Fruit fly (Drosophila melanogaster) whole organism, embryonic: ENCODE results near the gene CG2120.
A peak's percentile ranks its signal among the peaks of the same experiment; 100 is the strongest.

Source experiments
- Adf1 ChIP-seq: fragments of 200-800 bp; sonication (Bioruptor generic); IDR thresholded peaks from 2 replicates; pipeline ENCODE4 v1.3.6; 2022; ENCODE audit warnings: missing biosample characterization, missing genetic modification characterization
- BEAF-32 ChIP-seq: fragments of 200-800 bp; sonication (Bioruptor generic); optimal IDR thresholded peaks from 3 replicates; lab custom pipeline; 2017; ENCODE audit warnings: missing biosample characterization, missing genetic modification characterization, mild to moderate bottlenecking, moderate library complexity, missing genetic modification reagents
- Blimp-1 ChIP-seq: fragments of 200-800 bp; sonication (Bioruptor generic); optimal IDR thresholded peaks from 3 replicates; lab custom pipeline; 2018; ENCODE audit warnings: missing biosample characterization, missing genetic modification characterization, mild to moderate bottlenecking, moderate library complexity, missing genetic modification reagents
- CG10462 ChIP-seq: fragments of 200-800 bp; sonication (Bioruptor generic); optimal IDR thresholded peaks from 2 replicates; lab custom pipeline; 2016; ENCODE audit warnings: missing biosample characterization, missing genetic modification characterization
- CG11723 ChIP-seq: fragments of 200-800 bp; sonication (Bioruptor generic); optimal IDR thresholded peaks from 2 replicates; lab custom pipeline; 2017; ENCODE audit warnings: missing biosample characterization, mild to moderate bottlenecking, missing genetic modification characterization
- CG14014 ChIP-seq: fragments of 200-800 bp; sonication (Bioruptor generic); IDR thresholded peaks from 2 replicates; pipeline ENCODE4 v1.3.6; 2022; ENCODE audit warnings: missing biosample characterization, missing genetic modification characterization
- CG16863 ChIP-seq: fragments of 200-800 bp; sonication (Bioruptor generic); optimal IDR thresholded peaks from 3 replicates; lab custom pipeline; 2016; ENCODE audit warnings: missing biosample characterization, missing genetic modification characterization
- CG17829 ChIP-seq: fragments of 200-800 bp; optimal IDR thresholded peaks from 2 replicates; lab custom pipeline; 2019; ENCODE audit warnings: missing biosample characterization, mild to moderate bottlenecking, missing genetic modification characterization, moderate library complexity
- CG1792 ChIP-seq: fragments of 200-800 bp; sonication (Bioruptor generic); optimal IDR thresholded peaks from 2 replicates; lab custom pipeline; 2016; ENCODE audit warnings: missing biosample characterization, missing genetic modification characterization
- CG2712 ChIP-seq: fragments of 200-800 bp; optimal IDR thresholded peaks from 3 replicates; lab custom pipeline; 2019; ENCODE audit warnings: missing biosample characterization, mild to moderate bottlenecking, missing genetic modification characterization, moderate library complexity
- CG30431 ChIP-seq: fragments of 200-800 bp; sonication (Bioruptor generic); optimal IDR thresholded peaks from 2 replicates; lab custom pipeline; 2017; ENCODE audit warnings: missing biosample characterization, missing genetic modification characterization
- CG32772 ChIP-seq: fragments of 200-800 bp; sonication (Bioruptor generic); IDR thresholded peaks from 2 replicates; pipeline ENCODE4 v1.3.6; 2022; ENCODE audit warnings: missing biosample characterization, missing genetic modification characterization
- CG3281 ChIP-seq: fragments of 200-800 bp; sonication (Bioruptor generic); optimal IDR thresholded peaks from 3 replicates; lab custom pipeline; 2017; ENCODE audit warnings: missing biosample characterization, mild to moderate bottlenecking, missing genetic modification characterization
- CG33213 ChIP-seq: fragments of 200-800 bp; sonication (Bioruptor generic); optimal IDR thresholded peaks from 3 replicates; lab custom pipeline; 2016; ENCODE audit warnings: missing biosample characterization, missing genetic modification characterization
- CG3407 ChIP-seq: fragments of 200-800 bp; sonication (Bioruptor generic); optimal IDR thresholded peaks from 2 replicates; lab custom pipeline; 2018; ENCODE audit warnings: missing biosample characterization, mild to moderate bottlenecking, missing genetic modification characterization
- CG5953 ChIP-seq: fragments of 200-800 bp; sonication (Bioruptor generic); IDR thresholded peaks from 2 replicates; pipeline ENCODE4 v1.3.6; 2022; ENCODE audit warnings: missing biosample characterization, missing genetic modification characterization
- CG6854 ChIP-seq: fragments of 200-800 bp; sonication (Bioruptor generic); optimal IDR thresholded peaks from 3 replicates; lab custom pipeline; 2017; ENCODE audit warnings: missing biosample characterization, mild to moderate bottlenecking, missing genetic modification characterization
- D19A ChIP-seq: fragments of 200-800 bp; optimal IDR thresholded peaks from 3 replicates; lab custom pipeline; 2019; ENCODE audit warnings: missing biosample characterization, mild to moderate bottlenecking, missing genetic modification characterization, moderate library complexity
- Dek ChIP-seq: fragments of 200-800 bp; sonication (Bioruptor generic); optimal IDR thresholded peaks from 3 replicates; lab custom pipeline; 2019; ENCODE audit warnings: missing biosample characterization, mild to moderate bottlenecking, missing genetic modification characterization, moderate library complexity
- HLH4C ChIP-seq: fragments of 200-800 bp; sonication (Bioruptor generic); IDR thresholded peaks from 3 replicates; pipeline ENCODE4 v1.3.6; 2022; ENCODE audit warnings: missing biosample characterization, missing genetic modification characterization; ENCODE audit not compliant: partially characterized antibody
- HLHmδ ChIP-seq: fragments of 200-800 bp; sonication (Bioruptor generic); optimal IDR thresholded peaks from 2 replicates; lab custom pipeline; 2018; ENCODE audit warnings: missing biosample characterization, mild to moderate bottlenecking, missing genetic modification characterization, moderate library complexity
- Hey ChIP-seq: fragments of 200-800 bp; sonication (Bioruptor generic); optimal IDR thresholded peaks from 3 replicates; lab custom pipeline; 2018; ENCODE audit warnings: missing biosample characterization, mild to moderate bottlenecking, missing genetic modification characterization
- Hr3 ChIP-seq: fragments of 200-800 bp; sonication (Bioruptor generic); optimal IDR thresholded peaks from 3 replicates; lab custom pipeline; 2016; ENCODE audit warnings: missing biosample characterization, missing genetic modification characterization
- Mad ChIP-seq: fragments of 200-800 bp; sonication (Bioruptor generic); optimal IDR thresholded peaks from 2 replicates; lab custom pipeline; 2016; ENCODE audit warnings: missing biosample characterization, missing genetic modification characterization
- Max ChIP-seq: fragments of 200-800 bp; sonication (Bioruptor generic); optimal IDR thresholded peaks from 2 replicates; lab custom pipeline; 2016; ENCODE audit warnings: missing biosample characterization, mild to moderate bottlenecking, missing genetic modification characterization
- Med ChIP-seq: fragments of 200-800 bp; sonication (Bioruptor generic); peaks from one replicate; lab custom pipeline; 2016; ENCODE audit warnings: missing biosample characterization, missing genetic modification characterization, mild to moderate bottlenecking, inconsistent platforms, moderate library complexity
- Myb ChIP-seq: fragments of 200-800 bp; sonication (Bioruptor generic); optimal IDR thresholded peaks from 2 replicates; lab custom pipeline; 2016; ENCODE audit warnings: missing biosample characterization, missing genetic modification characterization
- Nf-YC ChIP-seq: fragments of 200-800 bp; optimal IDR thresholded peaks from 3 replicates; lab custom pipeline; 2019; ENCODE audit warnings: missing biosample characterization, mild to moderate bottlenecking, missing genetic modification characterization, moderate library complexity
- Side ChIP-seq: fragments of 200-800 bp; sonication (Bioruptor generic); optimal IDR thresholded peaks from 2 replicates; lab custom pipeline; 2016; ENCODE audit warnings: missing biosample characterization, missing genetic modification characterization
- Six4 ChIP-seq: fragments of 200-800 bp; sonication (Bioruptor generic); optimal IDR thresholded peaks from 2 replicates; lab custom pipeline; 2016; ENCODE audit warnings: missing biosample characterization, missing genetic modification characterization
- Ssrp ChIP-seq: fragments of 200-800 bp; sonication (Bioruptor generic); optimal IDR thresholded peaks from 2 replicates; lab custom pipeline; 2018; ENCODE audit warnings: missing biosample characterization, mild to moderate bottlenecking, missing genetic modification characterization, moderate library complexity
- Stat92E ChIP-seq, 3 experiments: fragments of >200 bp in 2 of 3; fragments of 200-800 bp in 1 of 3; sonication (Bioruptor generic) in 1 of 3; optimal IDR thresholded peaks; 2 replicates each; lab custom pipeline; 2017 to 2019; ENCODE audit warnings: missing biosample characterization in 3 of 3, missing genetic modification characterization in 3 of 3, mild to moderate bottlenecking in 1 of 3, moderate library complexity in 1 of 3
- TFAM ChIP-seq: fragments of 200-800 bp; sonication (Bioruptor generic); optimal IDR thresholded peaks from 2 replicates; lab custom pipeline; 2017; ENCODE audit warnings: missing biosample characterization, missing genetic modification characterization, inconsistent platforms
- YL-1 ChIP-seq: fragments of 200-800 bp; sonication (Bioruptor generic); optimal IDR thresholded peaks from 3 replicates; lab custom pipeline; 2017; ENCODE audit warnings: missing biosample characterization, mild to moderate bottlenecking, missing genetic modification characterization
- bigmax ChIP-seq: fragments of 200-800 bp; sonication (Bioruptor generic); optimal IDR thresholded peaks from 2 replicates; lab custom pipeline; 2018; ENCODE audit warnings: missing biosample characterization, mild to moderate bottlenecking, missing genetic modification characterization
- bsh ChIP-seq, 2 experiments: fragments of 200-800 bp; sonication (Bioruptor generic); optimal IDR thresholded peaks; 2 replicates each; lab custom pipeline; 2017 to 2018; ENCODE audit warnings: mild to moderate bottlenecking in 2 of 2, missing biosample characterization in 2 of 2, missing genetic modification characterization in 2 of 2, moderate library complexity in 1 of 2
- cad ChIP-seq: fragments of >200 bp; optimal IDR thresholded peaks from 2 replicates; lab custom pipeline; 2017; ENCODE audit warnings: missing biosample characterization, missing genetic modification characterization
- caup ChIP-seq: fragments of 200-800 bp; sonication (Bioruptor generic); optimal IDR thresholded peaks from 3 replicates; lab custom pipeline; 2017; ENCODE audit warnings: missing biosample characterization, mild to moderate bottlenecking, missing genetic modification characterization, moderate library complexity; ENCODE audit not compliant: severe bottlenecking
- ci ChIP-seq: fragments of 200-800 bp; sonication (Bioruptor generic); IDR thresholded peaks from 3 replicates; pipeline ENCODE4 v1.3.6; 2022; ENCODE audit warnings: missing biosample characterization, missing genetic modification characterization
- danr ChIP-seq: fragments of 200-800 bp; sonication (Bioruptor generic); IDR thresholded peaks from 2 replicates; pipeline ENCODE4 v1.3.6; 2022; ENCODE audit warnings: missing biosample characterization, missing genetic modification characterization
- exex ChIP-seq: fragments of 200-800 bp; sonication (Bioruptor generic); optimal IDR thresholded peaks from 4 replicates; lab custom pipeline; 2018; ENCODE audit warnings: missing biosample characterization, mild to moderate bottlenecking, missing genetic modification characterization, moderate library complexity
- fd96Cb ChIP-seq: fragments of 200-800 bp; sonication (Bioruptor generic); optimal IDR thresholded peaks from 2 replicates; lab custom pipeline; 2018; ENCODE audit warnings: missing biosample characterization, mild to moderate bottlenecking, missing genetic modification characterization, moderate library complexity
- kay ChIP-seq: fragments of 200-800 bp; sonication (Bioruptor generic); optimal IDR thresholded peaks from 2 replicates; lab custom pipeline; 2016; ENCODE audit warnings: missing biosample characterization, missing genetic modification characterization
- kni ChIP-seq: fragments of 200-800 bp; sonication (Bioruptor generic); optimal IDR thresholded peaks from 3 replicates; lab custom pipeline; 2017; ENCODE audit warnings: mild to moderate bottlenecking, missing biosample characterization, missing genetic modification reagents, missing genetic modification characterization
- nerfin-2 ChIP-seq: fragments of 200-800 bp; sonication (Bioruptor generic); IDR thresholded peaks from 2 replicates; pipeline ENCODE4 v1.3.6; 2022; ENCODE audit warnings: missing biosample characterization, missing genetic modification characterization; ENCODE audit not compliant: partially characterized antibody
- pnt ChIP-seq: fragments of 200-800 bp; sonication (Bioruptor generic); optimal IDR thresholded peaks from 3 replicates; lab custom pipeline; 2016; ENCODE audit warnings: missing biosample characterization, missing genetic modification characterization
- row ChIP-seq: fragments of 200-800 bp; sonication (Bioruptor generic); IDR thresholded peaks from 3 replicates; pipeline ENCODE4 v1.3.6; 2022; ENCODE audit warnings: missing biosample characterization, missing genetic modification characterization
- so ChIP-seq: fragments of 200-800 bp; sonication (Bioruptor generic); IDR thresholded peaks from 3 replicates; pipeline ENCODE4 v1.3.6; 2022; ENCODE audit warnings: missing biosample characterization, missing genetic modification characterization
- sqz ChIP-seq: fragments of 200-800 bp; sonication (Bioruptor generic); optimal IDR thresholded peaks from 3 replicates; lab custom pipeline; 2018; ENCODE audit warnings: missing biosample characterization, mild to moderate bottlenecking, missing genetic modification characterization
- sug ChIP-seq: fragments of 200-800 bp; optimal IDR thresholded peaks from 2 replicates; lab custom pipeline; 2019; ENCODE audit warnings: missing biosample characterization, mild to moderate bottlenecking, missing genetic modification characterization, moderate library complexity
- tll ChIP-seq, 2 experiments: fragments of 200-800 bp in 1 of 2; fragments of >200 bp in 1 of 2; sonication (Bioruptor generic) in 1 of 2; optimal IDR thresholded peaks; 2 replicates each; lab custom pipeline; 2017 to 2019; ENCODE audit warnings: missing biosample characterization in 2 of 2, missing genetic modification characterization in 2 of 2, mild to moderate bottlenecking in 1 of 2, moderate library complexity in 1 of 2

Gene CG2120

DNA sequence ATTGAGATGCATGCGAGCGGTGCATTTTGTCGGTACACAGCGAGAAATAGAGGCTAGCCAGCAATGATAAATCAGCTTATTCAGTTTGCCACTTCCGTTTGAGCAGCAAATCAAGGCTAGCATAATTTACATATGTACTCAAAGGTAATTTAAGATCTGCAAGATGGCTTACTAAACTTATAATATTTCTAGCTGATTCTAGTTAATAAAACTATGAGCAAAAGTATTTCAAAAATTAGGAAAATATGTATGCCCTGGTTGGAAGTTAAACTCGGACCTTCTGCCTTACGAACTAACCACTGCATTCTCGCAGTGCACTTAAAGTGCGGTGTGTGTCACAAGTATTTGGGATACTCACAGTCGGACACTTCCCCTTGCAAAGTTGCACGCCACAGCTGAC, 12.8 kb upstream of the CG2120 start (continued):
- no peak for TF ChIP-seq danr
- no peak for TF ChIP-seq Max (GFP tag; lab: Kevin White, UChicago)
- no peak for TF ChIP-seq CG32772 (GFP tag; lab: Robert Waterston, UW)
- no peak for TF ChIP-seq nerfin-2
- no peak for TF ChIP-seq cad (GFP tag; lab: Kevin White, UChicago)
- no peak for TF ChIP-seq CG14014 (GFP tag; lab: Robert Waterston, UW)
- TF ChIP-seq Ssrp (tag; lab: Kevin White, UChicago): peak; percentile 32
- no peak for TF ChIP-seq CG33213 (GFP tag; lab: Kevin White, UChicago)
- peak; percentile 34 for TF ChIP-seq CG17829
- TF ChIP-seq Dek (tag; lab: Kevin White, UChicago): no peak
- no peak for TF ChIP-seq TFAM (GFP tag; lab: Kevin White, UChicago)
- TF ChIP-seq Myb (GFP tag; lab: Kevin White, UChicago): no peak
- TF ChIP-seq caup (GFP tag; lab: Kevin White, UChicago): no peak
- peak; percentile 20 for TF ChIP-seq fd96Cb
- no peak for TF ChIP-seq HLHmδ
- no peak for TF ChIP-seq sug (tag; lab: Kevin White, UChicago)
- no peak for TF ChIP-seq Stat92E (GFP tag; optimal IDR thresholded peaks at IDR 0.05; lab: Kevin White, UChicago)
- TF ChIP-seq Med (GFP tag; lab: Kevin White, UChicago): peak; percentile 29
- TF ChIP-seq YL-1 (GFP tag; lab: Kevin White, UChicago): no peak
- no peak for TF ChIP-seq sqz (GFP tag; lab: Kevin White, UChicago)
- no peak for TF ChIP-seq kni
- TF ChIP-seq tll (GFP tag; optimal IDR thresholded peaks at IDR 0.05; lab: Kevin White, UChicago): no peak
- TF ChIP-seq so (GFP tag; lab: Robert Waterston, UW): no peak
- peak; percentile 83 for TF ChIP-seq Blimp-1
- TF ChIP-seq CG3281: no peak
- peak; percentile 5 for TF ChIP-seq CG16863
- TF ChIP-seq Six4: no peak
- TF ChIP-seq Mad: no peak
- no peak for TF ChIP-seq Side (GFP tag; lab: Kevin White, UChicago)
- TF ChIP-seq CG10462 (GFP tag; lab: Kevin White, UChicago): no peak
- peak; percentile 21; the same call in 1 of the 3 replicates for TF ChIP-seq row (GFP tag; lab: Robert Waterston, UW)
- TF ChIP-seq Adf1 (GFP tag; lab: Robert Waterston, UW): no peak
- no peak for TF ChIP-seq CG30431 (GFP tag; lab: Kevin White, UChicago)
- TF ChIP-seq CG3407 (GFP tag; lab: Kevin White, UChicago): peak; percentile 3
- no peak for TF ChIP-seq Nf-YC
- TF ChIP-seq bsh (GFP tag; optimal IDR thresholded peaks at IDR 0.05; lab: Kevin White, UChicago): peak in 1 of 2 experiments; percentile 51
- no peak for TF ChIP-seq pnt (GFP tag; lab: Kevin White, UChicago)
- TF ChIP-seq D19A (tag; lab: Kevin White, UChicago): peak; percentile 21
- no peak for TF ChIP-seq HLH4C (GFP tag; lab: Robert Waterston, UW)
- TF ChIP-seq kay (GFP tag; lab: Kevin White, UChicago): no peak
- TF ChIP-seq CG1792 (GFP tag; lab: Kevin White, UChicago): no peak
- no peak for TF ChIP-seq CG11723
- TF ChIP-seq BEAF-32 (GFP tag; lab: Kevin White, UChicago): no peak
- no peak for TF ChIP-seq bigmax (GFP tag; lab: Kevin White, UChicago)
- TF ChIP-seq ci (GFP tag; lab: Robert Waterston, UW): no peak
- TF ChIP-seq Hr3: no peak
- TF ChIP-seq Hey (tag; lab: Kevin White, UChicago): no peak
- TF ChIP-seq exex (tag; lab: Kevin White, UChicago): no peak
- TF ChIP-seq CG2712: peak; percentile 43
- no peak for TF ChIP-seq CG5953 (GFP tag; lab: Robert Waterston, UW)
- no peak for TF ChIP-seq CG6854
